Fruit fly (Drosophila melanogaster) S2 (cell line): ENCODE results near the gene papi.

Experiments used
- CG8478 ChIP-seq: fragments of >200 bp; optimal IDR thresholded peaks from 2 replicates; lab custom pipeline; 2018
- CTCF ChIP-seq, 2 experiments: fragments of >200 bp; optimal IDR thresholded peaks; 2 replicates each; lab custom pipeline; 2018

- TF ChIP-seq CTCF (optimal IDR thresholded peaks at IDR 0.05; lab: Kevin White, UChicago) (no peak), CG8478 (lab: Kevin White, UChicago) (no peak)
These were observed 35.9 kb upstream of the papi start for dm6 chr2L:2184659-2185058.
